Worm (Caenorhabditis elegans) whole organism, mixed stage, embryonic: Measurements from ENCODE around the gene ZK185.1.

Experiments used
- ceh-39 ChIP-seq: fragments of 150-350 bp; optimal IDR thresholded peaks from 2 replicates; lab custom pipeline; 2014; ENCODE audit warnings: missing biosample characterization, missing genetic modification characterization
- ceh-43 ChIP-seq: fragments of 200-800 bp; sonication (Bioruptor generic); optimal IDR thresholded peaks from 2 replicates; lab custom pipeline; 2018; ENCODE audit warnings: mild to moderate bottlenecking, missing genetic modification characterization, moderate library complexity, missing compliant biosample characterization
- ceh-83 ChIP-seq: fragments of 200-800 bp; sonication (Bioruptor generic); optimal IDR thresholded peaks from 2 replicates; lab custom pipeline; 2018; ENCODE audit warnings: mild to moderate bottlenecking, missing genetic modification characterization, missing compliant biosample characterization
- elt-1 ChIP-seq: sonication (generic microtip); optimal IDR thresholded peaks from 2 replicates; lab custom pipeline; 2017; ENCODE audit warnings: missing genetic modification characterization, mild to moderate bottlenecking, missing compliant biosample characterization, antibody characterized with exemption, moderate library complexity, borderline replicate concordance; ENCODE audit not compliant: insufficient read depth
- elt-3 ChIP-seq: fragments of 150-350 bp; optimal IDR thresholded peaks from 2 replicates; lab custom pipeline; 2014; ENCODE audit warnings: missing biosample characterization, missing genetic modification characterization
- flh-1 ChIP-seq: fragments of 200-800 bp; sonication (Bioruptor generic); optimal IDR thresholded peaks from 2 replicates; lab custom pipeline; 2018; ENCODE audit warnings: mild to moderate bottlenecking, missing genetic modification characterization, moderate library complexity, missing compliant biosample characterization
- lin-13 ChIP-seq: fragments of 150-350 bp; optimal IDR thresholded peaks from 2 replicates; lab custom pipeline; 2014; ENCODE audit warnings: missing biosample characterization, missing genetic modification characterization
- lsy-2 ChIP-seq: fragments of 150-350 bp; optimal IDR thresholded peaks from 2 replicates; lab custom pipeline; 2014; ENCODE audit warnings: missing biosample characterization, missing genetic modification characterization
- mab-5 ChIP-seq: fragments of 150-350 bp; optimal IDR thresholded peaks from 2 replicates; lab custom pipeline; 2014; ENCODE audit warnings: missing biosample characterization, missing genetic modification characterization
- nhr-2 ChIP-seq: fragments of 150-350 bp; optimal IDR thresholded peaks from 2 replicates; lab custom pipeline; 2014; ENCODE audit warnings: missing biosample characterization, missing genetic modification characterization
- nhr-28 ChIP-seq: fragments of 150-350 bp; optimal IDR thresholded peaks from 2 replicates; lab custom pipeline; 2014; ENCODE audit warnings: missing biosample characterization, missing genetic modification characterization
- pha-4 ChIP-seq: fragments of 150-350 bp; optimal IDR thresholded peaks from 2 replicates; lab custom pipeline; 2018; ENCODE audit warnings: missing biosample characterization, missing genetic modification reagents, missing genetic modification characterization
- unc-62 ChIP-seq: fragments of 150-350 bp; optimal IDR thresholded peaks from 2 replicates; lab custom pipeline; 2014; ENCODE audit warnings: missing biosample characterization, missing genetic modification reagents, missing genetic modification characterization
- ztf-11 ChIP-seq: fragments of 150-350 bp; optimal IDR thresholded peaks from 2 replicates; lab custom pipeline; 2014; ENCODE audit warnings: missing biosample characterization, missing genetic modification characterization

ce11 chrIV:4511259-4511890 is 37.0 kb upstream of the ZK185.1 start, which contains the start of the genes rfth-1 and ZK180.8:
- TF ChIP-seq ceh-39 (tag; lab: Kevin White, UChicago) = no peak
- TF ChIP-seq elt-3 (tag; lab: Kevin White, UChicago) = no peak
- no peak for TF ChIP-seq nhr-28 (tag; lab: Kevin White, UChicago)
- TF ChIP-seq nhr-2 (tag; lab: Kevin White, UChicago) = no peak
- no peak for TF ChIP-seq ztf-11 (tag; lab: Kevin White, UChicago)
- no peak for TF ChIP-seq elt-1 (tag; lab: Kevin White, UChicago)
- TF ChIP-seq pha-4 (tag; lab: Kevin White, UChicago) = no peak
- no peak for TF ChIP-seq ceh-83 (GFP tag; lab: Kevin White, UChicago)
- no peak for TF ChIP-seq lsy-2 (tag; lab: Kevin White, UChicago)
- no peak for TF ChIP-seq ceh-43 (GFP tag; lab: Kevin White, UChicago)
- no peak for TF ChIP-seq flh-1
- no peak for TF ChIP-seq mab-5
- TF ChIP-seq unc-62 (GFP tag; lab: Kevin White, UChicago) = no peak
- no peak for TF ChIP-seq lin-13 (tag; lab: Kevin White, UChicago)
